Worm (Caenorhabditis elegans) whole organism, L4 larva: Measurements from ENCODE around the gene che-7.

Experiments used
- F44E2.7 ChIP-seq: fragments of 200-800 bp; sonication (Bioruptor generic); IDR thresholded peaks from 2 replicates; pipeline ENCODE4 v2.1.2; 2022; ENCODE audit warnings: missing genetic modification characterization, missing compliant biosample characterization
- T26A8.4 ChIP-seq: fragments of 200-800 bp; sonication (Bioruptor generic); IDR thresholded peaks from 2 replicates; pipeline ENCODE4 v1.3.6; 2022; ENCODE audit warnings: missing genetic modification characterization, missing compliant biosample characterization
- aha-1 ChIP-seq: fragments of 150-350 bp; peaks from one replicate; lab custom pipeline; 2014; ENCODE audit warnings: missing biosample characterization, missing genetic modification characterization
- ceh-32 ChIP-seq: sonication (generic microtip); optimal IDR thresholded peaks from 2 replicates; lab custom pipeline; 2016; ENCODE audit warnings: mild to moderate bottlenecking, missing genetic modification characterization, missing compliant biosample characterization; ENCODE audit not compliant: poor library complexity
- ctbp-1 ChIP-seq: fragments of 200-800 bp; sonication (Bioruptor generic); IDR thresholded peaks from 2 replicates; pipeline ENCODE4 v1.3.6; 2022; ENCODE audit warnings: missing genetic modification reagents, missing genetic modification characterization, missing compliant biosample characterization
- daf-12 ChIP-seq: fragments of 150-350 bp; optimal IDR thresholded peaks from 2 replicates; lab custom pipeline; 2014; ENCODE audit warnings: missing biosample characterization, missing genetic modification reagents, missing genetic modification characterization
- daf-16 ChIP-seq, 3 experiments: sonication (generic microtip); optimal IDR thresholded peaks; 2 replicates each; lab custom pipeline; 2016 to 2017; ENCODE audit warnings: missing genetic modification characterization in 3 of 3, missing genetic modification reagents in 3 of 3, mild to moderate bottlenecking in 2 of 3, missing compliant biosample characterization in 2 of 3, missing biosample characterization in 1 of 3, moderate library complexity in 1 of 3
- daf-19 ChIP-seq: fragments of 200-800 bp; sonication (Bioruptor generic); conservative IDR thresholded peaks from 2 replicates; pipeline ENCODE4 v1.3.6; 2022; ENCODE audit warnings: missing genetic modification characterization, missing compliant biosample characterization
- dmd-6 ChIP-seq: fragments of 200-800 bp; sonication (Bioruptor generic); IDR thresholded peaks from 2 replicates; pipeline ENCODE4 v1.3.6; 2022; ENCODE audit warnings: missing genetic modification reagents, missing genetic modification characterization, missing compliant biosample characterization
- dve-1 ChIP-seq: sonication (generic microtip); optimal IDR thresholded peaks from 2 replicates; lab custom pipeline; 2017; ENCODE audit warnings: antibody characterized with exemption, mild to moderate bottlenecking, missing genetic modification characterization, missing compliant biosample characterization; ENCODE audit not compliant: insufficient read depth
- egl-43 ChIP-seq: fragments of 200-800 bp; sonication (Bioruptor generic); IDR thresholded peaks from 2 replicates; pipeline ENCODE4 v1.3.6; 2022; ENCODE audit warnings: missing genetic modification reagents, missing genetic modification characterization, missing compliant biosample characterization
- fkh-10 ChIP-seq: fragments of 150-350 bp; optimal IDR thresholded peaks from 2 replicates; lab custom pipeline; 2014; ENCODE audit warnings: missing biosample characterization, missing genetic modification reagents, missing genetic modification characterization
- fos-1 ChIP-seq: fragments of 150-350 bp; optimal IDR thresholded peaks from 2 replicates; lab custom pipeline; 2014; ENCODE audit warnings: missing biosample characterization, missing genetic modification characterization
- gei-8 ChIP-seq: fragments of 200-800 bp; sonication (Bioruptor generic); optimal IDR thresholded peaks from 2 replicates; lab custom pipeline; 2018; ENCODE audit warnings: mild to moderate bottlenecking, missing genetic modification characterization, missing compliant biosample characterization
- hif-1 ChIP-seq, 2 experiments: sonication (generic microtip); optimal IDR thresholded peaks; 2 replicates each; lab custom pipeline; 2016 to 2017; ENCODE audit warnings: missing compliant biosample characterization in 2 of 2, missing genetic modification characterization in 2 of 2, missing genetic modification reagents in 2 of 2, missing genotype in 2 of 2, mild to moderate bottlenecking in 1 of 2
- hlh-11 ChIP-seq: fragments of 200-800 bp; sonication (Bioruptor generic); optimal IDR thresholded peaks from 2 replicates; lab custom pipeline; 2018; ENCODE audit warnings: mild to moderate bottlenecking, missing genetic modification characterization, missing compliant biosample characterization
- hlh-30 ChIP-seq: sonication (generic microtip); optimal IDR thresholded peaks from 2 replicates; lab custom pipeline; 2017; ENCODE audit warnings: antibody characterized with exemption, mild to moderate bottlenecking, missing genetic modification characterization, missing compliant biosample characterization; ENCODE audit not compliant: insufficient read depth
- hmg-1.1 ChIP-seq: fragments of 200-800 bp; sonication (Bioruptor generic); IDR thresholded peaks from 2 replicates; pipeline ENCODE4 v1.3.6; 2022; ENCODE audit warnings: missing genetic modification reagents, missing genetic modification characterization, missing compliant biosample characterization
- lin-13 ChIP-seq: fragments of 150-350 bp; optimal IDR thresholded peaks from 2 replicates; lab custom pipeline; 2014; ENCODE audit warnings: missing biosample characterization, missing genetic modification reagents, missing genetic modification characterization
- lsy-2 ChIP-seq, 2 experiments: fragments of 150-350 bp in 1 of 2; sonication (generic microtip) in 1 of 2; optimal IDR thresholded peaks; 2 replicates each; lab custom pipeline; 2014 to 2017; ENCODE audit warnings: missing biosample characterization in 2 of 2, missing genetic modification characterization in 2 of 2
- madf-5 ChIP-seq, 2 experiments: fragments of 200-800 bp; sonication (Bioruptor generic); IDR thresholded peaks; 2 replicates each; pipeline ENCODE4 v1.3.6; 2022; ENCODE audit warnings: missing compliant biosample characterization in 2 of 2, missing genetic modification characterization in 2 of 2
- mep-1 ChIP-seq: fragments of 150-350 bp; sonication (generic microtip); optimal IDR thresholded peaks from 3 replicates; lab custom pipeline; 2014; ENCODE audit warnings: missing biosample characterization, missing genetic modification characterization
- mes-2 ChIP-seq: sonication (generic microtip); optimal IDR thresholded peaks from 2 replicates; lab custom pipeline; 2016; ENCODE audit warnings: missing genotype, mild to moderate bottlenecking, missing genetic modification characterization, missing compliant biosample characterization; ENCODE audit not compliant: poor library complexity, severe bottlenecking
- mxl-2 ChIP-seq: fragments of 200-800 bp; sonication (Bioruptor generic); conservative IDR thresholded peaks from 2 replicates; pipeline ENCODE4 v1.3.6; 2022; ENCODE audit warnings: missing genetic modification reagents, missing genetic modification characterization, missing compliant biosample characterization
- mxl-3 ChIP-seq: fragments of 200-800 bp; sonication (Bioruptor generic); optimal IDR thresholded peaks from 2 replicates; lab custom pipeline; 2018; ENCODE audit warnings: mild to moderate bottlenecking, missing genetic modification characterization, missing compliant biosample characterization
- nhr-10 ChIP-seq: fragments of 150-350 bp; optimal IDR thresholded peaks from 2 replicates; lab custom pipeline; 2014; ENCODE audit warnings: missing biosample characterization, missing genetic modification characterization
- nhr-102 ChIP-seq: sonication (generic microtip); optimal IDR thresholded peaks from 2 replicates; lab custom pipeline; 2016; ENCODE audit warnings: mild to moderate bottlenecking, missing genetic modification characterization, moderate library complexity, missing compliant biosample characterization
- nhr-25 ChIP-seq: sonication (generic microtip); optimal IDR thresholded peaks from 2 replicates; lab custom pipeline; 2017; ENCODE audit warnings: missing genetic modification characterization, mild to moderate bottlenecking, missing compliant biosample characterization, antibody characterized with exemption, moderate library complexity, borderline replicate concordance; ENCODE audit not compliant: insufficient read depth
- nhr-28 ChIP-seq: fragments of 150-350 bp; optimal IDR thresholded peaks from 2 replicates; lab custom pipeline; 2014; ENCODE audit warnings: missing biosample characterization, missing genetic modification characterization
- nhr-41 ChIP-seq: fragments of 200-800 bp; sonication (Bioruptor generic); IDR thresholded peaks from 2 replicates; pipeline ENCODE4 v1.3.6; 2022; ENCODE audit warnings: missing genetic modification reagents, missing genetic modification characterization, missing compliant biosample characterization
- nhr-6 ChIP-seq: fragments of 150-350 bp; optimal IDR thresholded peaks from 2 replicates; lab custom pipeline; 2014; ENCODE audit warnings: missing biosample characterization, missing genetic modification characterization
- pha-4 ChIP-seq, 2 experiments: fragments of 150-350 bp in 1 of 2; fragments of 200-800 bp in 1 of 2; sonication (Bioruptor generic) in 1 of 2; IDR thresholded peaks in 1 of 2; optimal IDR thresholded peaks in 1 of 2; 2 replicates each; pipeline versions ENCODE4 v1.3.6 to Lab custom; 2014 to 2022; ENCODE audit warnings: missing genetic modification characterization in 2 of 2, missing genetic modification reagents in 2 of 2, missing biosample characterization in 1 of 2, missing compliant biosample characterization in 1 of 2
- pqm-1 ChIP-seq: sonication (generic microtip); optimal IDR thresholded peaks from 2 replicates; lab custom pipeline; 2017; ENCODE audit warnings: missing biosample characterization, missing genetic modification characterization
- rbr-2 ChIP-seq: sonication (generic microtip); optimal IDR thresholded peaks from 2 replicates; lab custom pipeline; 2016; ENCODE audit warnings: missing genotype, missing genetic modification characterization, missing compliant biosample characterization
- tag-97 ChIP-seq: fragments of 200-800 bp; sonication (Bioruptor generic); IDR thresholded peaks from 2 replicates; pipeline ENCODE4 v1.3.6; 2022; ENCODE audit warnings: missing genetic modification characterization, missing compliant biosample characterization
- unc-130 ChIP-seq: sonication (generic microtip); optimal IDR thresholded peaks from 2 replicates; lab custom pipeline; 2016; ENCODE audit warnings: missing genetic modification reagents, missing genetic modification characterization, missing compliant biosample characterization
- unc-39 ChIP-seq: sonication (generic microtip); optimal IDR thresholded peaks from 2 replicates; lab custom pipeline; 2017; ENCODE audit warnings: missing biosample characterization, missing genetic modification characterization
- unc-62 ChIP-seq, 3 experiments: fragments of 150-350 bp in 1 of 3; sonication (generic microtip); optimal IDR thresholded peaks in 2 of 3; peaks in 1 of 3; 1 replicate in 1 of 3; 2 replicates in 2 of 3; lab custom pipeline; 2014 to 2017; ENCODE audit warnings: missing biosample characterization in 3 of 3, missing genetic modification characterization in 3 of 3, missing genetic modification reagents in 3 of 3, missing genotype in 1 of 3
- ztf-11 ChIP-seq: fragments of 150-350 bp; optimal IDR thresholded peaks from 2 replicates; lab custom pipeline; 2014; ENCODE audit warnings: missing biosample characterization, missing genetic modification characterization

The che-7 gene

ce11 chrV:7978798-7979197, 9.8 kb upstream of the che-7 start:
- TF ChIP-seq dve-1 (tag; lab: Kevin White, UChicago), result peak; percentile 78
- TF ChIP-seq nhr-10, result no peak
- TF ChIP-seq mes-2 (tag; lab: Kevin White, UChicago), result peak; percentile 52
- 0 out of 2 replicates have a peak, but pooled peaks have one; percentile 20 for TF ChIP-seq T26A8.4 (GFP tag; lab: Robert Waterston, UW)
- no peak for TF ChIP-seq hif-1 (tag; optimal IDR thresholded peaks at IDR 0.05; lab: Kevin White, UChicago)
- TF ChIP-seq mep-1 (tag; lab: Kevin White, UChicago), result peak; percentile 64
- peak in 1 of 2 experiments; percentile 54 for TF ChIP-seq lsy-2 (tag; optimal IDR thresholded peaks at IDR 0.05; lab: Kevin White, UChicago)
- TF ChIP-seq fos-1 (tag; lab: Kevin White, UChicago), result no peak
- no peak for TF ChIP-seq daf-16 (GFP tag; optimal IDR thresholded peaks at IDR 0.05; lab: Kevin White, UChicago)
- TF ChIP-seq daf-16 (tag; optimal IDR thresholded peaks at IDR 0.05; lab: Kevin White, UChicago), result peak; percentile 36
- TF ChIP-seq unc-62 (GFP tag; optimal IDR thresholded peaks at IDR 0.05 in 1 of 2; lab: Kevin White, UChicago), result peak in 1 of 2 experiments; percentile 81
- no peak for TF ChIP-seq unc-62 (tag; optimal IDR thresholded peaks at IDR 0.05; lab: Kevin White, UChicago)
- no peak for TF ChIP-seq pha-4 (GFP tag; IDR thresholded peaks at IDR 0.05; lab: Robert Waterston, UW)
- TF ChIP-seq pha-4 (tag; optimal IDR thresholded peaks at IDR 0.05; lab: Kevin White, UChicago), result peak; percentile 0
- peak; percentile 52; the same call in 1 of the 2 replicates for TF ChIP-seq hmg-1.1 (GFP tag; lab: Robert Waterston, UW)
- TF ChIP-seq nhr-25, result peak; percentile 85
- no peak for TF ChIP-seq ztf-11 (tag; lab: Kevin White, UChicago)
- TF ChIP-seq unc-130 (GFP tag; lab: Kevin White, UChicago), result no peak
- no peak for TF ChIP-seq madf-5 (GFP tag; IDR thresholded peaks at IDR 0.05; lab: Robert Waterston, UW)
- TF ChIP-seq F44E2.7 (GFP tag; lab: Robert Waterston, UW), result 0 out of 2 replicates have a peak, but pooled peaks have one; percentile 35
- TF ChIP-seq ceh-32 (tag; lab: Kevin White, UChicago), result no peak
- TF ChIP-seq hlh-11 (tag; lab: Kevin White, UChicago), result peak; percentile 52
- 0 out of 2 replicates have a peak, but pooled peaks have one; percentile 9 for TF ChIP-seq dmd-6
- 0 out of 2 replicates have a peak, but pooled peaks have one; percentile 49 for TF ChIP-seq egl-43 (GFP tag; lab: Robert Waterston, UW)
- peak; percentile 75 for TF ChIP-seq nhr-28 (tag; lab: Kevin White, UChicago)
- TF ChIP-seq lin-13 (GFP tag; lab: Kevin White, UChicago), result no peak
- TF ChIP-seq unc-39 (tag; lab: Kevin White, UChicago), result no peak
- peak; percentile 21 for TF ChIP-seq rbr-2 (tag; lab: Kevin White, UChicago)
- TF ChIP-seq mxl-3 (GFP tag; lab: Kevin White, UChicago), result peak; percentile 72
- peak; percentile 41 for TF ChIP-seq nhr-6

ce11 chrV:7977701-7978461, 8.9 kb upstream of the che-7 start, which contains the start of gene let-413:
let-413 (minus strand) TSS chrV:7977776.
- TF ChIP-seq dmd-6 (peak; percentile 28; the same call in 1 of the 2 replicates), pqm-1 (tag; lab: Kevin White, UChicago) (peak; percentile 76), fkh-10 (GFP tag; lab: Kevin White, UChicago) (peak; percentile 16), mep-1 (tag; lab: Kevin White, UChicago) (peak; percentile 20), dve-1 (tag; lab: Kevin White, UChicago) (peak; percentile 58), mxl-2 (GFP tag; lab: Robert Waterston, UW) (no peak), daf-12 (no peak), aha-1 (tag; lab: Kevin White, UChicago) (peak; percentile 90), hlh-11 (tag; lab: Kevin White, UChicago) (peak; percentile 44), gei-8 (GFP tag; lab: Kevin White, UChicago) (no peak), unc-39 (tag; lab: Kevin White, UChicago) (no peak), nhr-102 (tag; lab: Kevin White, UChicago) (no peak), unc-62 (GFP tag; optimal IDR thresholded peaks at IDR 0.05 in 1 of 2; lab: Kevin White, UChicago) (peak in 1 of 2 experiments; percentile 88), unc-62 (tag; optimal IDR thresholded peaks at IDR 0.05; lab: Kevin White, UChicago) (no peak), lsy-2 (tag; optimal IDR thresholded peaks at IDR 0.05; lab: Kevin White, UChicago) (peak in 1 of 2 experiments; percentile 23), tag-97 (GFP tag; lab: Robert Waterston, UW) (no peak), ctbp-1 (GFP tag; lab: Robert Waterston, UW) (0 out of 2 replicates have a peak, but pooled peaks have one; percentile 10), hlh-30 (peak; percentile 8), nhr-6 (peak; percentile 44), nhr-41 (GFP tag; lab: Robert Waterston, UW) (no peak), pha-4 (GFP tag; IDR thresholded peaks at IDR 0.05; lab: Robert Waterston, UW) (0 out of 2 replicates have a peak, but pooled peaks have one; percentile 27), pha-4 (tag; optimal IDR thresholded peaks at IDR 0.05; lab: Kevin White, UChicago) (no peak), mxl-3 (GFP tag; lab: Kevin White, UChicago) (peak; percentile 37), daf-16 (GFP tag; optimal IDR thresholded peaks at IDR 0.05; lab: Kevin White, UChicago) (no peak), daf-16 (tag; optimal IDR thresholded peaks at IDR 0.05; lab: Kevin White, UChicago) (peak; percentile 39), nhr-28 (tag; lab: Kevin White, UChicago) (peak; percentile 66), rbr-2 (tag; lab: Kevin White, UChicago) (no peak), daf-19 (GFP tag; lab: Robert Waterston, UW) (no peak), mes-2 (tag; lab: Kevin White, UChicago) (peak; percentile 52)
